Fruit fly (Drosophila melanogaster) whole organism, embryonic: Measurements from ENCODE around the gene snky.

Experiments
- ATbp ChIP-seq: fragments of 200-800 bp; sonication (Bioruptor generic); optimal IDR thresholded peaks from 2 replicates; lab custom pipeline; 2017; ENCODE audit warnings: missing biosample characterization, mild to moderate bottlenecking, missing genetic modification characterization, missing genetic modification reagents
- Atf6 ChIP-seq: fragments of 200-800 bp; sonication (Bioruptor generic); IDR thresholded peaks from 2 replicates; pipeline ENCODE4 v1.3.6; 2022; ENCODE audit warnings: missing biosample characterization, missing genetic modification characterization
- B-H2 ChIP-seq: fragments of 200-800 bp; sonication (Bioruptor generic); optimal IDR thresholded peaks from 2 replicates; lab custom pipeline; 2018; ENCODE audit warnings: missing biosample characterization, mild to moderate bottlenecking, missing genetic modification characterization
- CG10209 ChIP-seq: fragments of 200-800 bp; sonication (Bioruptor generic); optimal IDR thresholded peaks from 3 replicates; lab custom pipeline; 2017; ENCODE audit warnings: missing biosample characterization, mild to moderate bottlenecking, missing genetic modification characterization, missing genetic modification reagents
- CG10274 ChIP-seq: fragments of 200-800 bp; sonication (Bioruptor generic); optimal IDR thresholded peaks from 3 replicates; lab custom pipeline; 2017; ENCODE audit warnings: missing biosample characterization, mild to moderate bottlenecking, missing genetic modification characterization
- CG10321 ChIP-seq: fragments of 200-800 bp; sonication (Bioruptor generic); IDR thresholded peaks from 2 replicates; pipeline ENCODE4 v1.3.6; 2022; ENCODE audit warnings: missing biosample characterization, missing genetic modification characterization
- CG10565 ChIP-seq: fragments of 200-800 bp; sonication (Bioruptor generic); optimal IDR thresholded peaks from 3 replicates; lab custom pipeline; 2016; ENCODE audit warnings: missing biosample characterization, mild to moderate bottlenecking, missing genetic modification characterization
- CG10979 ChIP-seq: fragments of 200-800 bp; sonication (Bioruptor generic); optimal IDR thresholded peaks from 2 replicates; lab custom pipeline; 2018; ENCODE audit warnings: missing biosample characterization, mild to moderate bottlenecking, missing genetic modification characterization, moderate library complexity
- CG11723 ChIP-seq: fragments of 200-800 bp; sonication (Bioruptor generic); optimal IDR thresholded peaks from 2 replicates; lab custom pipeline; 2017; ENCODE audit warnings: missing biosample characterization, mild to moderate bottlenecking, missing genetic modification characterization
- CG13296 ChIP-seq: fragments of 200-800 bp; sonication (Bioruptor generic); optimal IDR thresholded peaks from 3 replicates; lab custom pipeline; 2018; ENCODE audit warnings: missing biosample characterization, mild to moderate bottlenecking, missing genetic modification characterization
- CG15073 ChIP-seq: fragments of 200-800 bp; sonication (Bioruptor generic); optimal IDR thresholded peaks from 2 replicates; lab custom pipeline; 2016; ENCODE audit warnings: missing biosample characterization, missing genetic modification characterization
- CG18599 ChIP-seq: fragments of 200-800 bp; sonication (Bioruptor generic); optimal IDR thresholded peaks from 3 replicates; lab custom pipeline; 2017; ENCODE audit warnings: missing biosample characterization, missing genetic modification characterization, mild to moderate bottlenecking, moderate library complexity, missing genetic modification reagents
- CG18764 ChIP-seq: fragments of 200-800 bp; sonication (Bioruptor generic); optimal IDR thresholded peaks from 3 replicates; lab custom pipeline; 2016; ENCODE audit warnings: missing biosample characterization, missing genetic modification characterization
- CG31365 ChIP-seq: fragments of 200-800 bp; sonication (Bioruptor generic); optimal IDR thresholded peaks from 2 replicates; lab custom pipeline; 2018; ENCODE audit warnings: missing biosample characterization, mild to moderate bottlenecking, missing genetic modification characterization
- CG9437 ChIP-seq: fragments of 200-800 bp; sonication (Bioruptor generic); optimal IDR thresholded peaks from 2 replicates; lab custom pipeline; 2018; ENCODE audit warnings: missing biosample characterization, mild to moderate bottlenecking, missing genetic modification characterization
- CHES-1-like ChIP-seq: fragments of 200-800 bp; sonication (Bioruptor generic); optimal IDR thresholded peaks from 2 replicates; lab custom pipeline; 2016; ENCODE audit warnings: missing biosample characterization, missing genetic modification characterization
- Doc3 ChIP-seq: fragments of 200-800 bp; sonication (Bioruptor generic); IDR thresholded peaks from 3 replicates; pipeline ENCODE4 v1.3.6; 2022; ENCODE audit warnings: missing biosample characterization, missing genetic modification characterization; ENCODE audit not compliant: partially characterized antibody
- Ets65A ChIP-seq: fragments of 200-800 bp; sonication (Bioruptor generic); peaks from one replicate; lab custom pipeline; 2016; ENCODE audit warnings: missing biosample characterization, missing genetic modification characterization
- Med ChIP-seq: fragments of 200-800 bp; sonication (Bioruptor generic); peaks from one replicate; lab custom pipeline; 2016; ENCODE audit warnings: missing biosample characterization, missing genetic modification characterization, mild to moderate bottlenecking, inconsistent platforms, moderate library complexity
- NC2α ChIP-seq: fragments of 200-800 bp; sonication (Bioruptor generic); optimal IDR thresholded peaks from 2 replicates; lab custom pipeline; 2016; ENCODE audit warnings: missing biosample characterization, missing genetic modification characterization
- PHDP ChIP-seq: fragments of 200-800 bp; sonication (Bioruptor generic); optimal IDR thresholded peaks from 3 replicates; lab custom pipeline; 2018; ENCODE audit warnings: missing biosample characterization, mild to moderate bottlenecking, missing genetic modification characterization, moderate library complexity
- Scr ChIP-seq: fragments of 200-800 bp; sonication (Bioruptor generic); IDR thresholded peaks from 2 replicates; pipeline ENCODE4 v1.3.6; 2022; ENCODE audit warnings: missing biosample characterization, missing genetic modification characterization; ENCODE audit not compliant: partially characterized antibody
- Sox100B ChIP-seq: fragments of 200-800 bp; sonication (Bioruptor generic); optimal IDR thresholded peaks from 3 replicates; lab custom pipeline; 2018; ENCODE audit warnings: missing biosample characterization, mild to moderate bottlenecking, missing genetic modification characterization
- Spps ChIP-seq: fragments of 200-800 bp; sonication (Bioruptor generic); optimal IDR thresholded peaks from 2 replicates; lab custom pipeline; 2018; ENCODE audit warnings: missing biosample characterization, mild to moderate bottlenecking, missing genetic modification characterization
- abd-A ChIP-seq: fragments of 200-800 bp; sonication (Bioruptor generic); optimal IDR thresholded peaks from 3 replicates; lab custom pipeline; 2019; ENCODE audit warnings: missing biosample characterization, mild to moderate bottlenecking, missing genetic modification characterization, moderate library complexity
- ac ChIP-seq: fragments of 200-800 bp; sonication (Bioruptor generic); optimal IDR thresholded peaks from 3 replicates; lab custom pipeline; 2017; ENCODE audit warnings: missing biosample characterization, mild to moderate bottlenecking, missing genetic modification characterization
- ap ChIP-seq: fragments of 200-800 bp; sonication (Bioruptor generic); IDR thresholded peaks from 2 replicates; pipeline ENCODE4 v1.3.6; 2022; ENCODE audit warnings: missing biosample characterization, missing genetic modification characterization
- ase ChIP-seq: fragments of 200-800 bp; sonication (Bioruptor generic); IDR thresholded peaks from 3 replicates; pipeline ENCODE4 v1.3.6; 2022; ENCODE audit warnings: missing biosample characterization, missing genetic modification characterization
- bcd ChIP-seq: fragments of 200-800 bp; sonication (Bioruptor generic); optimal IDR thresholded peaks from 2 replicates; lab custom pipeline; 2017; ENCODE audit warnings: missing biosample characterization, mild to moderate bottlenecking, missing genetic modification characterization
- chinmo ChIP-seq: fragments of 200-800 bp; sonication (Bioruptor generic); IDR thresholded peaks from 4 replicates; pipeline ENCODE4 v1.3.6; 2022; ENCODE audit warnings: missing biosample characterization, missing genetic modification characterization; ENCODE audit not compliant: partially characterized antibody
- dati ChIP-seq: fragments of 200-800 bp; sonication (Bioruptor generic); IDR thresholded peaks from 2 replicates; pipeline ENCODE4 v1.3.6; 2022; ENCODE audit warnings: missing biosample characterization, missing genetic modification characterization
- eyg ChIP-seq: fragments of 200-800 bp; sonication (Bioruptor generic); optimal IDR thresholded peaks from 3 replicates; lab custom pipeline; 2016; ENCODE audit warnings: missing biosample characterization, missing genetic modification characterization
- gce ChIP-seq: fragments of 200-800 bp; sonication (Bioruptor generic); IDR thresholded peaks from 3 replicates; pipeline ENCODE4 v1.3.6; 2022; ENCODE audit warnings: missing biosample characterization, missing genetic modification characterization
- grau ChIP-seq: fragments of 200-800 bp; optimal IDR thresholded peaks from 3 replicates; lab custom pipeline; 2019; ENCODE audit warnings: missing biosample characterization, mild to moderate bottlenecking, missing genetic modification characterization, moderate library complexity
- hbn ChIP-seq: fragments of 200-800 bp; sonication (Bioruptor generic); IDR thresholded peaks from 2 replicates; pipeline ENCODE4 v1.3.6; 2022; ENCODE audit warnings: missing biosample characterization, missing genetic modification characterization; ENCODE audit not compliant: partially characterized antibody
- ind ChIP-seq: fragments of 200-800 bp; sonication (Bioruptor generic); optimal IDR thresholded peaks from 3 replicates; lab custom pipeline; 2016; ENCODE audit warnings: missing biosample characterization, missing genetic modification characterization
- insv ChIP-seq, 2 experiments: fragments of 200-800 bp; sonication (Bioruptor generic); optimal IDR thresholded peaks; 3 replicates each; lab custom pipeline; 2016 to 2018; ENCODE audit warnings: missing biosample characterization in 2 of 2, missing genetic modification characterization in 2 of 2
- klu ChIP-seq: fragments of 200-800 bp; sonication (Bioruptor generic); IDR thresholded peaks from 2 replicates; pipeline ENCODE4 v1.3.6; 2022; ENCODE audit warnings: missing biosample characterization, missing genetic modification characterization
- knrl ChIP-seq: fragments of 200-800 bp; sonication (Bioruptor generic); IDR thresholded peaks from 3 replicates; pipeline ENCODE4 v1.3.6; 2022; ENCODE audit warnings: missing biosample characterization, missing genetic modification characterization; ENCODE audit not compliant: partially characterized antibody
- lov ChIP-seq, 2 experiments: fragments of 200-800 bp in 1 of 2; fragments of >200 bp in 1 of 2; sonication (Bioruptor generic) in 1 of 2; IDR thresholded peaks in 1 of 2; optimal IDR thresholded peaks in 1 of 2; 2 replicates in 1 of 2; 3 replicates in 1 of 2; pipeline versions ENCODE4 v1.3.6 to Lab custom; 2017 to 2022; ENCODE audit warnings: missing biosample characterization in 1 of 2, missing genetic modification characterization in 1 of 2
- luna ChIP-seq: fragments of 200-800 bp; sonication (Bioruptor generic); optimal IDR thresholded peaks from 2 replicates; lab custom pipeline; 2016; ENCODE audit warnings: missing biosample characterization, missing genetic modification characterization
- maf-S ChIP-seq: fragments of 200-800 bp; sonication (Bioruptor generic); optimal IDR thresholded peaks from 2 replicates; lab custom pipeline; 2016; ENCODE audit warnings: missing biosample characterization, missing genetic modification characterization
- nerfin-2 ChIP-seq: fragments of 200-800 bp; sonication (Bioruptor generic); IDR thresholded peaks from 2 replicates; pipeline ENCODE4 v1.3.6; 2022; ENCODE audit warnings: missing biosample characterization, missing genetic modification characterization; ENCODE audit not compliant: partially characterized antibody
- nom ChIP-seq: fragments of 200-800 bp; sonication (Bioruptor generic); optimal IDR thresholded peaks from 2 replicates; lab custom pipeline; 2017; ENCODE audit warnings: missing biosample characterization, missing genetic modification characterization, mild to moderate bottlenecking, moderate library complexity, missing genetic modification reagents
- p53 ChIP-seq: fragments of 200-800 bp; sonication (Bioruptor generic); optimal IDR thresholded peaks from 2 replicates; lab custom pipeline; 2016; ENCODE audit warnings: missing biosample characterization, missing genetic modification characterization
- run ChIP-seq: fragments of 200-800 bp; sonication (Bioruptor generic); optimal IDR thresholded peaks from 3 replicates; lab custom pipeline; 2018; ENCODE audit warnings: missing biosample characterization, mild to moderate bottlenecking, missing genetic modification characterization
- schlank ChIP-seq: fragments of 200-800 bp; sonication (Bioruptor generic); optimal IDR thresholded peaks from 2 replicates; lab custom pipeline; 2018; ENCODE audit warnings: missing biosample characterization, mild to moderate bottlenecking, missing genetic modification characterization
- sqz ChIP-seq: fragments of 200-800 bp; sonication (Bioruptor generic); optimal IDR thresholded peaks from 3 replicates; lab custom pipeline; 2018; ENCODE audit warnings: missing biosample characterization, mild to moderate bottlenecking, missing genetic modification characterization
- tgo ChIP-seq: fragments of 200-800 bp; sonication (Bioruptor generic); IDR thresholded peaks from 3 replicates; pipeline ENCODE4 v1.3.6; 2022; ENCODE audit warnings: missing biosample characterization, missing genetic modification characterization
- zf30C ChIP-seq: fragments of 200-800 bp; sonication (Bioruptor generic); optimal IDR thresholded peaks from 3 replicates; lab custom pipeline; 2018; ENCODE audit warnings: missing biosample characterization, mild to moderate bottlenecking, missing genetic modification characterization

The snky gene

dm6 chr3L:13213360-13213759 lies 39.1 kb downstream of the snky start (continued):
- TF ChIP-seq grau (peak; percentile 51), sqz (peak; percentile 53), CG13296 (GFP tag; lab: Kevin White, UChicago) (no peak), Med (GFP tag; lab: Kevin White, UChicago) (peak; percentile 89), Scr (GFP tag; lab: Robert Waterston, UW) (no peak), ap (GFP tag; lab: Robert Waterston, UW) (peak; percentile 59; the same call in 1 of the 2 replicates), hbn (GFP tag; lab: Robert Waterston, UW) (no peak), ATbp (GFP tag; lab: Kevin White, UChicago) (peak; percentile 67), ac (GFP tag; lab: Kevin White, UChicago) (peak; percentile 35), nerfin-2 (GFP tag; lab: Robert Waterston, UW) (no peak), CG10565 (no peak), CG10209 (GFP tag; lab: Kevin White, UChicago) (peak; percentile 71), CG18599 (GFP tag; lab: Kevin White, UChicago) (peak; percentile 44), eyg (GFP tag; lab: Kevin White, UChicago) (no peak), B-H2 (GFP tag; lab: Kevin White, UChicago) (no peak), CG15073 (no peak), klu (GFP tag; lab: Robert Waterston, UW) (no peak), PHDP (tag; lab: Kevin White, UChicago) (peak; percentile 79), CG9437 (peak; percentile 54), gce (GFP tag; lab: Robert Waterston, UW) (peak; percentile 42; the same call in 1 of the 3 replicates), Atf6 (GFP tag; lab: Robert Waterston, UW) (peak; percentile 39; the same call in 1 of the 2 replicates), zf30C (peak; percentile 79), ase (GFP tag; lab: Robert Waterston, UW) (no peak), insv (GFP tag; optimal IDR thresholded peaks at IDR 0.05; lab: Kevin White, UChicago) (no peak), luna (GFP tag; lab: Kevin White, UChicago) (no peak), Sox100B (peak; percentile 52), CG31365 (no peak), CG10979 (peak; percentile 52), knrl (GFP tag; lab: Robert Waterston, UW) (no peak), schlank (no peak), nom (GFP tag; lab: Kevin White, UChicago) (no peak), CG10321 (GFP tag; lab: Robert Waterston, UW) (no peak), lov (optimal IDR thresholded peaks at IDR 0.05; lab: Kevin White, UChicago) (no peak), lov (GFP tag; IDR thresholded peaks at IDR 0.05; lab: Robert Waterston, UW) (0 out of 3 replicates have a peak, but pooled peaks have one; percentile 27), maf-S (GFP tag; lab: Kevin White, UChicago) (no peak), dati (GFP tag; lab: Robert Waterston, UW) (no peak), CG11723 (GFP tag; lab: Kevin White, UChicago) (peak; percentile 39), CG18764 (GFP tag; lab: Kevin White, UChicago) (no peak), run (tag; lab: Kevin White, UChicago) (peak; percentile 23), abd-A (tag; lab: Kevin White, UChicago) (no peak), NC2α (GFP tag; lab: Kevin White, UChicago) (peak; percentile 14), p53 (GFP tag; lab: Kevin White, UChicago) (no peak), chinmo (GFP tag; lab: Robert Waterston, UW) (0 out of 4 replicates have a peak, but pooled peaks have one; percentile 18), tgo (GFP tag; lab: Robert Waterston, UW) (no peak; the same call in 1 of the 3 replicates), CHES-1-like (GFP tag; lab: Kevin White, UChicago) (peak; percentile 0), bcd (GFP tag; lab: Kevin White, UChicago) (peak; percentile 11), Spps (tag; lab: Kevin White, UChicago) (peak; percentile 55), CG10274 (GFP tag; lab: Kevin White, UChicago) (peak; percentile 33), Doc3 (GFP tag; lab: Robert Waterston, UW) (no peak), ind (peak; percentile 26), Ets65A (peak; percentile 79)
